Fruit fly (Drosophila melanogaster) whole organism, pupa: ENCODE results near the gene rau.

Experiments used
- CG10348 ChIP-seq: fragments of 200-800 bp; sonication (Bioruptor generic); IDR thresholded peaks from 2 replicates; pipeline ENCODE4 v1.3.6; 2022; ENCODE audit warnings: missing biosample characterization, missing genetic modification characterization
- CG12605 ChIP-seq: fragments of 200-800 bp; sonication (Bioruptor generic); IDR thresholded peaks from 2 replicates; pipeline ENCODE4 v1.3.6; 2022; ENCODE audit warnings: missing biosample characterization, missing genetic modification characterization
- CG13204 ChIP-seq: fragments of 200-800 bp; sonication (Bioruptor generic); optimal IDR thresholded peaks from 2 replicates; lab custom pipeline; 2018; ENCODE audit warnings: missing biosample characterization, mild to moderate bottlenecking, missing genetic modification characterization, moderate library complexity
- CG14655 ChIP-seq: fragments of 200-800 bp; sonication (Bioruptor generic); optimal IDR thresholded peaks from 3 replicates; lab custom pipeline; 2017; ENCODE audit warnings: mild to moderate bottlenecking, missing biosample characterization, missing genetic modification reagents, missing genetic modification characterization
- CG15710 ChIP-seq: fragments of 200-800 bp; sonication (Bioruptor generic); optimal IDR thresholded peaks from 2 replicates; lab custom pipeline; 2018; ENCODE audit warnings: missing biosample characterization, mild to moderate bottlenecking, missing genetic modification characterization, moderate library complexity
- CG17806 ChIP-seq: fragments of 200-800 bp; sonication (Bioruptor generic); optimal IDR thresholded peaks from 2 replicates; lab custom pipeline; 2018; ENCODE audit warnings: missing biosample characterization, mild to moderate bottlenecking, missing genetic modification characterization, moderate library complexity
- CG32121 ChIP-seq: fragments of 200-800 bp; sonication (Bioruptor generic); IDR thresholded peaks from 2 replicates; pipeline ENCODE4 v1.3.6; 2022; ENCODE audit warnings: missing biosample characterization, missing genetic modification characterization
- CG34367 ChIP-seq: fragments of 200-800 bp; sonication (Bioruptor generic); optimal IDR thresholded peaks from 2 replicates; lab custom pipeline; 2018; ENCODE audit warnings: missing biosample characterization, mild to moderate bottlenecking, missing genetic modification characterization
- CG4496 ChIP-seq: fragments of 200-800 bp; sonication (Bioruptor generic); IDR thresholded peaks from 3 replicates; pipeline ENCODE4 v1.3.6; 2022; ENCODE audit warnings: missing biosample characterization, missing genetic modification characterization
- CG8159 ChIP-seq: fragments of 200-800 bp; sonication (Bioruptor generic); optimal IDR thresholded peaks from 3 replicates; lab custom pipeline; 2018; ENCODE audit warnings: missing biosample characterization, mild to moderate bottlenecking, missing genetic modification characterization, moderate library complexity
- CG8301 ChIP-seq: fragments of 200-800 bp; sonication (Bioruptor generic); optimal IDR thresholded peaks from 2 replicates; lab custom pipeline; 2018; ENCODE audit warnings: missing biosample characterization, mild to moderate bottlenecking, missing genetic modification characterization
- CG9948 ChIP-seq: fragments of 200-800 bp; sonication (Bioruptor generic); optimal IDR thresholded peaks from 2 replicates; lab custom pipeline; 2018; ENCODE audit warnings: missing biosample characterization, mild to moderate bottlenecking, missing genetic modification characterization, moderate library complexity
- D1 ChIP-seq: fragments of 200-800 bp; sonication (Bioruptor generic); optimal IDR thresholded peaks from 2 replicates; lab custom pipeline; 2018; ENCODE audit warnings: missing biosample characterization, mild to moderate bottlenecking, missing genetic modification characterization, moderate library complexity
- EcR ChIP-seq: fragments of 200-800 bp; sonication (Bioruptor generic); optimal IDR thresholded peaks from 3 replicates; lab custom pipeline; 2019; ENCODE audit warnings: missing biosample characterization, missing genetic modification characterization, mild to moderate bottlenecking, moderate library complexity, missing genetic modification reagents
- Ets98B ChIP-seq: fragments of 200-800 bp; sonication (Bioruptor generic); IDR thresholded peaks from 2 replicates; pipeline ENCODE4 v1.3.6; 2022; ENCODE audit warnings: missing biosample characterization, missing genetic modification characterization
- Pif1A ChIP-seq: fragments of 200-800 bp; sonication (Bioruptor generic); optimal IDR thresholded peaks from 3 replicates; lab custom pipeline; 2016; ENCODE audit warnings: missing biosample characterization, missing genetic modification characterization
- Pif1B ChIP-seq: fragments of 200-800 bp; sonication (Bioruptor generic); optimal IDR thresholded peaks from 3 replicates; lab custom pipeline; 2016; ENCODE audit warnings: missing biosample characterization, missing genetic modification characterization
- Snoo ChIP-seq: fragments of 200-800 bp; sonication (Bioruptor generic); optimal IDR thresholded peaks from 3 replicates; lab custom pipeline; 2017; ENCODE audit warnings: missing biosample characterization, mild to moderate bottlenecking, missing genetic modification characterization, inconsistent platforms
- fd96Ca ChIP-seq: fragments of 200-800 bp; sonication (Bioruptor generic); IDR thresholded peaks from 3 replicates; pipeline ENCODE4 v1.3.6; 2022; ENCODE audit warnings: missing biosample characterization, missing genetic modification characterization
- gl ChIP-seq: fragments of 200-800 bp; sonication (Bioruptor generic); optimal IDR thresholded peaks from 2 replicates; lab custom pipeline; 2018; ENCODE audit warnings: missing biosample characterization, mild to moderate bottlenecking, missing genetic modification characterization
- rn ChIP-seq: fragments of 200-800 bp; sonication (Bioruptor generic); IDR thresholded peaks from 2 replicates; pipeline ENCODE4 v1.3.6; 2022; ENCODE audit warnings: missing biosample characterization, missing genetic modification characterization

Gene rau

DNA sequence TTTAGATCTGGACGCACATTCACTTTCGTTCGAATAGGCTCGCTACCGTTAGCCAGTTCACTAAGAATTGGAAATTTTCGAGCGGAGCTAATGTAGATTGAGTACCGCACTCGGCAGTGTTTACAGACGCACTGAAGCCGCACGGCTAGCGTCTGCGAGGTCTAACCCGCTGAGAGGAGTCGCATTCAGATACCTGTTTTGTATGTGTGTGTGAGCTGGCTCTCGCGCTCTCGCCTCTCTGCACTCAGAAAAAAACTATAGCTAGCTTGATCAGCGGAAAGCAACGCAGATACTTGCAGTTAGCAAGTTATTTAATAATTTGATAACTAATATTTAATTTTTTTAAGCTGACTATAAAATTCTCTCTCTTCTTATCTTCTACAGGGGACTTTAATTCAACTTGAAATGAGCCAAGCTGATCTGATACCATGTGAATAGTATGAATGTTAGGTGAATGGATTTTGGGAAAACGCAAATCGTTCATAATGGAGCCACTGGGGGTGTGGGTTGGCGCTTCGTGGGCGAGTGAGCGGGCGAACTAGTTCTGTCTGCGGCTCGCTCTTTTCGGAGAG is at the start of gene rau:
rau (minus strand) TSS at position 136 of the 572 bp plus-strand sequence.
- TF ChIP-seq CG10348 (GFP tag; lab: Robert Waterston, UW) (peak; percentile 24; the same call in 1 of the 2 replicates), CG17806 (tag; lab: Kevin White, UChicago) (peak; percentile 70), Pif1A (GFP tag; lab: Kevin White, UChicago) (peak; percentile 84), CG34367 (tag; lab: Kevin White, UChicago) (peak; percentile 66), fd96Ca (GFP tag; lab: Robert Waterston, UW) (peak; percentile 84), Pif1B (GFP tag; lab: Kevin White, UChicago) (peak; percentile 75), CG4496 (GFP tag; lab: Robert Waterston, UW) (peak; percentile 80; the same call in 2 of the 3 replicates), CG9948 (tag; lab: Kevin White, UChicago) (peak; percentile 78), CG8301 (tag; lab: Kevin White, UChicago) (peak; percentile 83), D1 (tag; lab: Kevin White, UChicago) (peak; percentile 39), Snoo (tag; lab: Kevin White, UChicago) (peak; percentile 70), CG13204 (peak; percentile 63), rn (GFP tag; lab: Robert Waterston, UW) (0 out of 2 replicates have a peak, but pooled peaks have one; percentile 52), EcR (GFP tag; lab: Kevin White, UChicago) (peak; percentile 14), CG8159 (tag; lab: Kevin White, UChicago) (peak; percentile 77), Ets98B (peak; percentile 76), CG32121 (GFP tag; lab: Robert Waterston, UW) (peak; percentile 79), CG14655 (GFP tag; lab: Kevin White, UChicago) (peak; percentile 87), gl (tag; lab: Kevin White, UChicago) (peak; percentile 55), CG12605 (GFP tag; lab: Robert Waterston, UW) (peak; percentile 36; the same call in 1 of the 2 replicates), CG15710 (peak; percentile 79)

DNA sequence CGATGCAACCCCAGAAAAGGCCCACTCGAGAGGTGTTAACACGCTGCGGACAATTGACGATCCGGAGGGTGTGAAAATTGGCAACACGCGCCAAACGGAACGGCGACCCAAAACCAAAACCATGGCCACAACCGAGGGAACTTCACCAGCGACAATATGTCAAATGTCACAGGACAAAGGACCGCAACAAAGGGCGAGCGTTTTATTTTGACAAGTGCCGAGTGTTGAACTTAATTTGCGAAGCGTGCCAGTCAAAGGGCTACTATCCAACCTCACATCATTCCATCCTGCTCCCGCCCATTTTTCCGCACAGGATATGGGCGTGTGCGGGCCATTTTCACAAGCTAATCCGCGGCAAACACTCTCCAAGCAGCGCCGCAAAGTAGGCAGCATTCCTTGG is 48.1 kb upstream of the rau start:
- TF ChIP-seq CG32121 (GFP tag; lab: Robert Waterston, UW) (no peak), CG34367 (tag; lab: Kevin White, UChicago) (no peak), CG10348 (GFP tag; lab: Robert Waterston, UW) (no peak), fd96Ca (GFP tag; lab: Robert Waterston, UW) (no peak), gl (tag; lab: Kevin White, UChicago) (no peak), Ets98B (no peak), EcR (GFP tag; lab: Kevin White, UChicago) (no peak), CG13204 (no peak), CG8159 (tag; lab: Kevin White, UChicago) (no peak), D1 (tag; lab: Kevin White, UChicago) (no peak), CG8301 (tag; lab: Kevin White, UChicago) (no peak), CG9948 (tag; lab: Kevin White, UChicago) (no peak), CG14655 (GFP tag; lab: Kevin White, UChicago) (no peak), Pif1A (GFP tag; lab: Kevin White, UChicago) (no peak)

DNA sequence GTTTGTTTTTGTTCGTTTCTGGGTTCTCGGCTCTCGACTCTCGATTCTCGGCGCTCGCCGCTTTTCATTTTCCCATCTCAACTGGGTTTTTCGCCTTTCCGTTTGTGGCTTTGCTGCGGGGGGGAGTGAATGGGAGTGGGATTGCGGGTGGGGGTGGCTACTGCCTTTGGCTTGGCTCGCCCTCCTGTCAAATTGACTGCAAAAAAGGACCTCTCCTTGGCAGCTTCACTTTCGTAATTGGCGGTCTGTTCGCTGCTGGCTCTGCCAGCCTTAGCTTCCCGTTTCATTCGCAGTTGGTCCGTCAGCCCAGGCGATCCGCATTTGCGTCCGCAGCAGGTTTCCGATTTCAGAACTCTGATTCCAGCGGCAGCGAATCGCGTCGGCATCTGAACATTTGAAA is 46.3 kb upstream of the rau start, which contains the start of gene dsf:
dsf (plus strand) TSS at position 301 of the 400 bp plus-strand sequence.
- no peak for TF ChIP-seq rn (GFP tag; lab: Robert Waterston, UW)
- no peak for TF ChIP-seq CG8301 (tag; lab: Kevin White, UChicago)
- no peak for TF ChIP-seq CG8159 (tag; lab: Kevin White, UChicago)
- TF ChIP-seq CG34367 (tag; lab: Kevin White, UChicago): no peak
- TF ChIP-seq gl (tag; lab: Kevin White, UChicago): no peak
- TF ChIP-seq CG9948 (tag; lab: Kevin White, UChicago): no peak
- TF ChIP-seq CG32121 (GFP tag; lab: Robert Waterston, UW): no peak
- no peak for TF ChIP-seq Pif1A (GFP tag; lab: Kevin White, UChicago)
- no peak for TF ChIP-seq CG10348 (GFP tag; lab: Robert Waterston, UW)
- no peak for TF ChIP-seq CG13204
- TF ChIP-seq CG14655 (GFP tag; lab: Kevin White, UChicago): no peak
- no peak for TF ChIP-seq CG12605 (GFP tag; lab: Robert Waterston, UW)
- no peak for TF ChIP-seq Snoo (tag; lab: Kevin White, UChicago)
- TF ChIP-seq EcR (GFP tag; lab: Kevin White, UChicago): no peak
- no peak for TF ChIP-seq D1 (tag; lab: Kevin White, UChicago)
- TF ChIP-seq Pif1B (GFP tag; lab: Kevin White, UChicago): no peak
- TF ChIP-seq CG15710: no peak
- no peak for TF ChIP-seq fd96Ca (GFP tag; lab: Robert Waterston, UW)
- no peak for TF ChIP-seq Ets98B

DNA sequence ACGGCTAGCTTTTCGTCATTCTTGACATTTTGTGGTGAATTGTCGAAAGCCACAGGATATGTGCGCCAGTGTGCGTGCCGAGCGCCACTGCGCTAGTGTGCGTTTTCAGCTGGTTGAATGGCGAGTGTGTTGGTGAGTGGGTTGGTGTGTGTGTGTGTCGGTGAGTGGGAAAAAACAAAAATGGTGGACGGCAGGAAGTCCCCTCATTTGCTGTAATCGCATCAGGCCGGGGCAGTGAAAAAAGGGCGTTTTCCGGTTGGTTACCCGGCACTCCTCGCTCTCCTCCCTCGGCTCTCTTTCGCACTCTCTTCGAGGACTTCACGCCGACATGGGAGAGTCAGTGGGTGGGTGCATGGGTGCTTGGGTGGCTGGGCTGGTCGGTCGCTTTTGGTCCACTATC is 45.9 kb upstream of the rau start:
- TF ChIP-seq fd96Ca (GFP tag; lab: Robert Waterston, UW) (no peak), gl (tag; lab: Kevin White, UChicago) (no peak), Pif1A (GFP tag; lab: Kevin White, UChicago) (no peak), CG17806 (tag; lab: Kevin White, UChicago) (no peak), CG8301 (tag; lab: Kevin White, UChicago) (no peak), CG13204 (no peak), CG32121 (GFP tag; lab: Robert Waterston, UW) (no peak), Snoo (tag; lab: Kevin White, UChicago) (no peak), CG10348 (GFP tag; lab: Robert Waterston, UW) (no peak), CG9948 (tag; lab: Kevin White, UChicago) (no peak), Ets98B (no peak), Pif1B (GFP tag; lab: Kevin White, UChicago) (no peak), CG15710 (no peak), EcR (GFP tag; lab: Kevin White, UChicago) (no peak), CG8159 (tag; lab: Kevin White, UChicago) (no peak), CG14655 (GFP tag; lab: Kevin White, UChicago) (no peak), CG12605 (GFP tag; lab: Robert Waterston, UW) (no peak)
